Worm (Caenorhabditis elegans): ENCODE measurements around the gene fbxc-42.

DNA sequence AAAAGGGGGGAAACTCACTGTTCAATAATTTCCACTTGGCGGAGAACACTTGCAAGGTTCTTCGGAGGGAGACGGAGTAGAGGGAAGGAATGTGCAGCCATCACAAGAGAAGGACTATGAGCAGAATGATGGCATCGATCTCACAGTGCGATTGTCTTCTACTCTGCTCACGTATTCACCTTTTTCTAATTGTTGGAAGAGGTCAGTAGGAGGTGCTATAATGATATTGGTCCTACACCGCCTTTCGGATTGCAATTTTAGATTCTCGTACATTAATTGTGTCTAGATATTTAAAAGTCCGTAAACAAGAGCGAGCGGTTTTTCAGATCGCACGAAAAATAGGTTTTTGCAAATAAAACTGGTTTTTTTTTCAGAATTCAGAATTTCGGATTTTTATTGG, 49.1 kb downstream of the fbxc-42 start, which contains the start of gene fbxb-39:
- TF ChIP-seq unc-86 (tag; optimal IDR thresholded peaks at IDR 0.05) (no peak), ceh-6 (GFP tag; optimal IDR thresholded peaks at IDR 0.05) (no peak), pha-4 (tag; optimal IDR thresholded peaks at IDR 0.05) (no peak), ceh-14 (tag; optimal IDR thresholded peaks at IDR 0.05) (no peak), elt-2 (tag; optimal IDR thresholded peaks at IDR 0.05) (no peak), madf-2 (tag; optimal IDR thresholded peaks at IDR 0.05) (no peak), sox-2 (GFP tag; IDR thresholded peaks at IDR 0.05) (no peak), fkh-6 (tag; optimal IDR thresholded peaks at IDR 0.05) (no peak), rnt-1 (tag; optimal IDR thresholded peaks at IDR 0.05) (no peak)
